Fruit fly (Drosophila melanogaster): ENCODE results near the gene CG13014.

CG13014 gene

DNA sequence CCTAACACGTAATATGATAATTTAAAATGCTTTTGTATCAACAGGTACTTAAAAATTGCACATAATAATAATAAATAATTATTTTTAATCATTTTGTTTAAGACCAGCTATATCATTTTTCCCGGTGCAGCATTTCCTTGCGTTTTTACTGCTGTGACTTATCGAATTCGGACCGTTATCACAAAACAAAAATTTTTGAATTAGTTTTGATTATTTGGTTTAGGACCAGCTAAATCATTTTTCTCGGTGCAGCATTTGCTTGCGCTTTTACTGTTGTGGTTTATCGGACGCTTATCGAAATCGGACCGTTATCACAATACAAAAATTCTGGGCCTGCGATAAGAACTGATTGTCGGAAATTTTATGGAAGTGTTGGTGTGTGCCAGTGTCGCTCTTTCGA lies 35.1 kb upstream of the CG13014 start (continued):
- TF ChIP-seq NfI (GFP tag; optimal IDR thresholded peaks at IDR 0.05) = peak; percentile 84
- TF ChIP-seq ac (GFP tag; optimal IDR thresholded peaks at IDR 0.05) = peak; percentile 38
- peak; percentile 51 for TF ChIP-seq Vsx1 (GFP tag; optimal IDR thresholded peaks at IDR 0.05)
- peak; percentile 15 for TF ChIP-seq CG31388 (GFP tag; optimal IDR thresholded peaks at IDR 0.05)
- TF ChIP-seq bsh (GFP tag; optimal IDR thresholded peaks at IDR 0.05) = peak; percentile 71 to 89
- peak; percentile 69 for TF ChIP-seq CG11247 (GFP tag; IDR thresholded peaks at IDR 0.05)
- TF ChIP-seq CG34422 (GFP tag; IDR thresholded peaks at IDR 0.05) = peak; percentile 57; the same call in 2 of the 3 replicates
- peak; percentile 42 for TF ChIP-seq Camta (GFP tag; optimal IDR thresholded peaks at IDR 0.05)
- peak; percentile 86 for TF ChIP-seq CG15269 (tag; optimal IDR thresholded peaks at IDR 0.05)
- peak; percentile 71 for TF ChIP-seq CG10147 (GFP tag; optimal IDR thresholded peaks at IDR 0.05)
- peak; percentile 83 for TF ChIP-seq HmgZ (tag; optimal IDR thresholded peaks at IDR 0.05)
- peak; percentile 79 for TF ChIP-seq CG1602 (GFP tag; optimal IDR thresholded peaks at IDR 0.05)
- peak; percentile 39 for TF ChIP-seq rib (GFP tag; IDR thresholded peaks at IDR 0.05)
- TF ChIP-seq knrl (GFP tag; IDR thresholded peaks at IDR 0.05; ENCODE audit: partially characterized antibody) = no peak
- TF ChIP-seq Six4 (GFP tag; optimal IDR thresholded peaks at IDR 0.05) = peak; percentile 78
- TF ChIP-seq Dek (tag; optimal IDR thresholded peaks at IDR 0.05) = peak; percentile 80
- peak; percentile 67; the same call in 1 of the 2 replicates for TF ChIP-seq CG32772 (GFP tag; IDR thresholded peaks at IDR 0.05)
- peak; percentile 52; the same call in 1 of the 2 replicates for TF ChIP-seq CG32767 (GFP tag; IDR thresholded peaks at IDR 0.05)
- peak; percentile 59 for TF ChIP-seq Spps (tag; optimal IDR thresholded peaks at IDR 0.05)
- TF ChIP-seq exex (tag; optimal IDR thresholded peaks at IDR 0.05) = peak; percentile 79
- no peak for TF ChIP-seq pan (optimal IDR thresholded peaks at IDR 0.05)
- TF ChIP-seq pan (GFP tag; optimal IDR thresholded peaks at IDR 0.05 in 1 of 2, IDR thresholded peaks at IDR 0.05 in 1 of 2) = peak in 1 of 2 experiments; percentile 77
- peak; percentile 28; the same call in 1 of the 2 replicates for TF ChIP-seq wor (GFP tag; IDR thresholded peaks at IDR 0.05)
- TF ChIP-seq CG15601 (tag; optimal IDR thresholded peaks at IDR 0.05) = peak; percentile 55
- TF ChIP-seq CG18619 (GFP tag; optimal IDR thresholded peaks at IDR 0.05) = peak; percentile 76
- peak; percentile 70 for TF ChIP-seq CG18011 (GFP tag; optimal IDR thresholded peaks at IDR 0.05)
- TF ChIP-seq maf-S (GFP tag; optimal IDR thresholded peaks at IDR 0.05) = peak; percentile 40
- peak; percentile 74 for TF ChIP-seq CG8388 (GFP tag; optimal IDR thresholded peaks at IDR 0.05)
- peak; percentile 82 for TF ChIP-seq CG13296 (GFP tag; optimal IDR thresholded peaks at IDR 0.05)
- no peak for TF ChIP-seq sug (tag; optimal IDR thresholded peaks at IDR 0.05)
- TF ChIP-seq grau (tag; optimal IDR thresholded peaks at IDR 0.05) = peak; percentile 84
- no peak for TF ChIP-seq CG8290 (GFP tag; optimal IDR thresholded peaks at IDR 0.05)
- peak in 1 of 2 experiments; percentile 67 for TF ChIP-seq CG8290 (tag; optimal IDR thresholded peaks at IDR 0.05)
- peak; percentile 53; the same call in 1 of the 2 replicates for TF ChIP-seq bowl (GFP tag; IDR thresholded peaks at IDR 0.05)
- TF ChIP-seq Hand (GFP tag; optimal IDR thresholded peaks at IDR 0.05) = peak; percentile 80
- peak; percentile 85 for TF ChIP-seq Atf6 (GFP tag; IDR thresholded peaks at IDR 0.05)
- TF ChIP-seq slbo (GFP tag; IDR thresholded peaks at IDR 0.05) = peak; percentile 86
- peak; percentile 32 for TF ChIP-seq Side (GFP tag; optimal IDR thresholded peaks at IDR 0.05)
- TF ChIP-seq dan (GFP tag; IDR thresholded peaks at IDR 0.05) = no peak
- peak; percentile 74 for TF ChIP-seq CG6854 (GFP tag; optimal IDR thresholded peaks at IDR 0.05)
- peak; percentile 86 for TF ChIP-seq PHDP (tag; optimal IDR thresholded peaks at IDR 0.05)
- peak; percentile 90 for TF ChIP-seq CG11695 (GFP tag; IDR thresholded peaks at IDR 0.05)
- peak; percentile 74 for TF ChIP-seq Ptx1 (GFP tag; IDR thresholded peaks at IDR 0.05)
- no peak for TF ChIP-seq Bgb (GFP tag; IDR thresholded peaks at IDR 0.05; ENCODE audit: partially characterized antibody)
- no peak for TF ChIP-seq Hmx (GFP tag; optimal IDR thresholded peaks at IDR 0.05)
- TF ChIP-seq CG9817 (tag; optimal IDR thresholded peaks at IDR 0.05) = peak; percentile 53
- TF ChIP-seq emc (GFP tag; optimal IDR thresholded peaks at IDR 0.05) = no peak
- TF ChIP-seq CG6813 (GFP tag; optimal IDR thresholded peaks at IDR 0.05) = peak; percentile 83
- TF ChIP-seq E2f2 (GFP tag; IDR thresholded peaks at IDR 0.05) = peak; percentile 55
- TF ChIP-seq Elba2 (GFP tag; optimal IDR thresholded peaks at IDR 0.05) = no peak
- TF ChIP-seq CG2202 (tag; optimal IDR thresholded peaks at IDR 0.05) = peak; percentile 58

Data from whole organism, embryonic.